Fruit fly (Drosophila melanogaster) whole organism, embryonic: ENCODE results near the gene beat-Vc.

Experiments used
- Dip2 ChIP-seq: fragments of 200-800 bp; sonication (Bioruptor generic); IDR thresholded peaks from 2 replicates; pipeline ENCODE4 v1.3.6; 2022; ENCODE audit warnings: missing biosample characterization, missing genetic modification characterization
- Usf ChIP-seq: fragments of 200-800 bp; sonication (Bioruptor generic); optimal IDR thresholded peaks from 2 replicates; lab custom pipeline; 2017; ENCODE audit warnings: missing genotype, missing biosample characterization, missing genetic modification characterization
- sob ChIP-seq: fragments of 200-800 bp; sonication (Bioruptor generic); IDR thresholded peaks from 2 replicates; pipeline ENCODE4 v1.3.6; 2022; ENCODE audit warnings: missing biosample characterization, missing genetic modification characterization

- TF ChIP-seq Usf (no peak), Dip2 (no peak), sob (GFP tag; lab: Robert Waterston, UW) (no peak)
These were observed 63.2 kb downstream of the beat-Vc start for dm6 chr3R:12719627-12720343.
